Worm (Caenorhabditis elegans) whole organism, L1 larva: ENCODE results near the gene K10G4.5.

Experiments
- aly-2 ChIP-seq: fragments of 150-350 bp; optimal IDR thresholded peaks from 2 replicates; lab custom pipeline; 2014; ENCODE audit warnings: missing biosample characterization, missing genetic modification characterization
- ceh-63 ChIP-seq: fragments of 200-800 bp; sonication (Bioruptor generic); optimal IDR thresholded peaks from 2 replicates; lab custom pipeline; 2018; ENCODE audit warnings: mild to moderate bottlenecking, missing genetic modification characterization, missing compliant biosample characterization
- ces-1 ChIP-seq: fragments of 150-350 bp; optimal IDR thresholded peaks from 2 replicates; lab custom pipeline; 2014; ENCODE audit warnings: missing biosample characterization, missing genetic modification reagents, missing genetic modification characterization
- isw-1 ChIP-seq: fragments of 200-800 bp; sonication (Bioruptor generic); IDR thresholded peaks from 2 replicates; pipeline ENCODE4 v1.3.6; 2022; ENCODE audit warnings: missing genetic modification characterization, missing compliant biosample characterization
- lin-39 ChIP-seq: fragments of 150-350 bp; optimal IDR thresholded peaks from 2 replicates; lab custom pipeline; 2014; ENCODE audit warnings: missing biosample characterization, missing genetic modification reagents, missing genetic modification characterization

- TF ChIP-seq ceh-63 (GFP tag; lab: Kevin White, UChicago): no peak
- no peak for TF ChIP-seq lin-39 (tag; lab: Kevin White, UChicago)
- TF ChIP-seq aly-2: no peak
- no peak for TF ChIP-seq isw-1
- TF ChIP-seq ces-1 (GFP tag; lab: Kevin White, UChicago): no peak
Measured at ce11 chrV:17248915-17249314, 52.4 kb downstream of the K10G4.5 start, which contains the start of gene clec-243.
